Worm (Caenorhabditis elegans) whole organism, L2 larva: Measurements from ENCODE around the gene F13A7.14.

Source experiments
- F13H6.1 ChIP-seq: sonication (generic microtip); optimal IDR thresholded peaks from 2 replicates; lab custom pipeline; 2016; ENCODE audit warnings: missing genetic modification characterization, missing compliant biosample characterization
- Y55F3AM.14 ChIP-seq: fragments of 200-800 bp; sonication (Bioruptor generic); optimal IDR thresholded peaks from 2 replicates; lab custom pipeline; 2018; ENCODE audit warnings: mild to moderate bottlenecking, missing genetic modification characterization, missing compliant biosample characterization
- ZK546.5 ChIP-seq: sonication (generic microtip); optimal IDR thresholded peaks from 2 replicates; lab custom pipeline; 2017; ENCODE audit warnings: missing biosample characterization, missing genetic modification characterization
- ama-1 ChIP-seq: fragments of 150-350 bp; optimal IDR thresholded peaks from 2 replicates; lab custom pipeline; 2018; ENCODE audit warnings: inconsistent platforms
- blmp-1 ChIP-seq: sonication (generic microtip); optimal IDR thresholded peaks from 2 replicates; lab custom pipeline; 2017; ENCODE audit warnings: missing genetic modification characterization, mild to moderate bottlenecking, missing compliant biosample characterization, antibody characterized with exemption, moderate library complexity; ENCODE audit not compliant: insufficient read depth
- ceh-16 ChIP-seq: fragments of 150-350 bp; optimal IDR thresholded peaks from 2 replicates; lab custom pipeline; 2014; ENCODE audit warnings: missing biosample characterization, missing genetic modification characterization
- ceh-82 ChIP-seq: fragments of 150-350 bp; optimal IDR thresholded peaks from 2 replicates; lab custom pipeline; 2014; ENCODE audit warnings: missing biosample characterization, missing genetic modification characterization
- dmd-4 ChIP-seq: sonication (generic microtip); optimal IDR thresholded peaks from 2 replicates; lab custom pipeline; 2017; ENCODE audit warnings: missing biosample characterization, missing genetic modification characterization
- egl-27 ChIP-seq: sonication (generic microtip); optimal IDR thresholded peaks from 3 replicates; lab custom pipeline; 2017; ENCODE audit warnings: missing biosample characterization, missing genetic modification reagents, missing genetic modification characterization
- elt-1 ChIP-seq: fragments of 150-350 bp; optimal IDR thresholded peaks from 2 replicates; lab custom pipeline; 2014; ENCODE audit warnings: missing biosample characterization, missing genetic modification characterization
- elt-3 ChIP-seq: sonication (generic microtip); optimal IDR thresholded peaks from 2 replicates; lab custom pipeline; 2017; ENCODE audit warnings: missing biosample characterization, missing genetic modification characterization
- fos-1 ChIP-seq: fragments of 150-350 bp; optimal IDR thresholded peaks from 2 replicates; lab custom pipeline; 2014; ENCODE audit warnings: missing biosample characterization, missing genetic modification characterization
- lin-11 ChIP-seq: fragments of 150-350 bp; sonication (generic microtip); optimal IDR thresholded peaks from 2 replicates; lab custom pipeline; 2014; ENCODE audit warnings: missing biosample characterization, missing genetic modification characterization, inconsistent platforms, mixed read lengths
- lin-13 ChIP-seq: fragments of 150-350 bp; optimal IDR thresholded peaks from 2 replicates; lab custom pipeline; 2014; ENCODE audit warnings: missing biosample characterization, missing genetic modification reagents, missing genetic modification characterization
- lin-39 ChIP-seq: fragments of 150-350 bp; optimal IDR thresholded peaks from 2 replicates; lab custom pipeline; 2014; ENCODE audit warnings: missing biosample characterization, missing genetic modification reagents, missing genetic modification characterization
- lsy-2 ChIP-seq, 2 experiments: fragments of 150-350 bp in 1 of 2; sonication (generic microtip) in 1 of 2; optimal IDR thresholded peaks; 2 replicates each; lab custom pipeline; 2014 to 2017; ENCODE audit warnings: missing biosample characterization in 2 of 2, missing genetic modification characterization in 2 of 2
- mdl-1 ChIP-seq, 2 experiments: fragments of 150-350 bp in 1 of 2; sonication (generic microtip) in 1 of 2; optimal IDR thresholded peaks; 2 replicates each; lab custom pipeline; 2017; ENCODE audit warnings: missing biosample characterization in 2 of 2, missing genetic modification characterization in 2 of 2
- nhr-10 ChIP-seq: sonication (generic microtip); optimal IDR thresholded peaks from 2 replicates; lab custom pipeline; 2017; ENCODE audit warnings: missing biosample characterization, missing genetic modification characterization
- nhr-11 ChIP-seq: fragments of 150-350 bp; optimal IDR thresholded peaks from 2 replicates; lab custom pipeline; 2014; ENCODE audit warnings: missing biosample characterization, missing genetic modification characterization
- nhr-12 ChIP-seq: fragments of 150-350 bp; optimal IDR thresholded peaks from 2 replicates; lab custom pipeline; 2014; ENCODE audit warnings: missing biosample characterization, missing genetic modification characterization
- nhr-129 ChIP-seq: fragments of 150-350 bp; optimal IDR thresholded peaks from 2 replicates; lab custom pipeline; 2014; ENCODE audit warnings: missing biosample characterization, missing genetic modification characterization
- nhr-21 ChIP-seq: fragments of 150-350 bp; optimal IDR thresholded peaks from 2 replicates; lab custom pipeline; 2014; ENCODE audit warnings: missing biosample characterization, missing genetic modification characterization
- nhr-23 ChIP-seq: fragments of 150-350 bp; optimal IDR thresholded peaks from 2 replicates; lab custom pipeline; 2014; ENCODE audit warnings: missing biosample characterization, missing genetic modification reagents, missing genetic modification characterization
- nhr-237 ChIP-seq: fragments of 150-350 bp; optimal IDR thresholded peaks from 2 replicates; lab custom pipeline; 2014; ENCODE audit warnings: missing biosample characterization, missing genetic modification characterization
- nhr-25 ChIP-seq: fragments of 150-350 bp; sonication (generic microtip); optimal IDR thresholded peaks from 3 replicates; lab custom pipeline; 2014; ENCODE audit warnings: missing biosample characterization, missing genetic modification characterization
- nhr-6 ChIP-seq: fragments of 150-350 bp; optimal IDR thresholded peaks from 2 replicates; lab custom pipeline; 2014; ENCODE audit warnings: missing biosample characterization, missing genetic modification characterization
- nhr-77 ChIP-seq: fragments of 150-350 bp; optimal IDR thresholded peaks from 2 replicates; lab custom pipeline; 2014; ENCODE audit warnings: missing biosample characterization, missing genetic modification characterization
- skn-1 ChIP-seq: sonication (generic microtip); optimal IDR thresholded peaks from 2 replicates; lab custom pipeline; 2017; ENCODE audit warnings: missing biosample characterization, missing genetic modification characterization
- sma-3 ChIP-seq: sonication (generic microtip); optimal IDR thresholded peaks from 2 replicates; lab custom pipeline; 2016; ENCODE audit warnings: missing genetic modification reagents, missing genetic modification characterization, missing compliant biosample characterization
- sma-9 ChIP-seq, 2 experiments: fragments of 150-350 bp in 1 of 2; sonication (generic microtip) in 1 of 2; optimal IDR thresholded peaks; 2 replicates each; lab custom pipeline; 2014 to 2016; ENCODE audit warnings: missing genetic modification characterization in 2 of 2, mild to moderate bottlenecking in 1 of 2, missing biosample characterization in 1 of 2, missing compliant biosample characterization in 1 of 2, missing genetic modification reagents in 1 of 2, moderate library complexity in 1 of 2
- unc-39 ChIP-seq: fragments of 150-350 bp; optimal IDR thresholded peaks from 2 replicates; lab custom pipeline; 2014; ENCODE audit warnings: missing biosample characterization, missing genetic modification characterization
- zag-1 ChIP-seq: fragments of 150-350 bp; optimal IDR thresholded peaks from 2 replicates; lab custom pipeline; 2014; ENCODE audit warnings: missing biosample characterization, missing genetic modification characterization
- ztf-11 ChIP-seq: sonication (generic microtip); optimal IDR thresholded peaks from 2 replicates; lab custom pipeline; 2017; ENCODE audit warnings: missing biosample characterization, missing genetic modification characterization
- ztf-4 ChIP-seq: fragments of 150-350 bp; optimal IDR thresholded peaks from 2 replicates; lab custom pipeline; 2014; ENCODE audit warnings: missing biosample characterization, missing genetic modification characterization

Gene F13A7.14

DNA sequence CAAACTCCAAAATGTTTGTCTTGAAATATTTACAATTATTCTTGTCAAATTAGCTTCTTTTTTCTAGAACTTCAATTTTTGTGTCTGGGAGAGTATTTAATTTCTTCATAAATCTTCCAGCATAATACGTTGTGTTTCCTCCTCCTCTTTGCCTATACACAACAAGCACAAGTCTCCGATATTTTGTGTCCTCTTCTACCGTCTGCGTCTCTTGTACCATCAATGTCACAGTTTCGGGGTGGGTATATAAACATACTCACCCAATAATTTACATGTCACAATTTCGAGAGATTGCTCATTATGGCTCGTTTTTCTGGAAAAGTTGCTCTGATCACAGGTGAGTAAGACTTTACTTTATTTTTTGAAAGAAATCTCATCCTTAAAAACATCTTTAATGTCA lies 35.9 kb downstream of the F13A7.14 start, which contains the start of gene F26D2.15:
Gene F26D2.15 (plus strand): TSS at position 301 of the 400 bp plus-strand sequence.
- TF ChIP-seq ceh-16 (tag; lab: Kevin White, UChicago): no peak
- TF ChIP-seq lin-11 (tag; lab: Kevin White, UChicago): no peak
- TF ChIP-seq mdl-1 (tag; optimal IDR thresholded peaks at IDR 0.05; lab: Kevin White, UChicago): no peak
- TF ChIP-seq dmd-4 (tag; lab: Kevin White, UChicago): no peak
- no peak for TF ChIP-seq sma-3 (GFP tag; lab: Kevin White, UChicago)
- TF ChIP-seq ceh-82 (tag; lab: Kevin White, UChicago): no peak
- TF ChIP-seq skn-1 (tag; lab: Kevin White, UChicago): no peak
- no peak for TF ChIP-seq sma-9 (GFP tag; optimal IDR thresholded peaks at IDR 0.05; lab: Kevin White, UChicago)
- TF ChIP-seq sma-9 (tag; optimal IDR thresholded peaks at IDR 0.05; lab: Kevin White, UChicago): no peak
- no peak for TF ChIP-seq egl-27 (tag; lab: Kevin White, UChicago)
- no peak for TF ChIP-seq nhr-25 (tag; lab: Kevin White, UChicago)
- TF ChIP-seq nhr-10 (tag; lab: Kevin White, UChicago): no peak
- TF ChIP-seq Y55F3AM.14 (GFP tag; lab: Kevin White, UChicago): no peak
- no peak for TF ChIP-seq blmp-1 (tag; lab: Kevin White, UChicago)
- no peak for TF ChIP-seq nhr-6 (tag; lab: Kevin White, UChicago)
- TF ChIP-seq elt-3 (tag; lab: Kevin White, UChicago): no peak
- TF ChIP-seq F13H6.1: no peak
- no peak for TF ChIP-seq ama-1 (lab: Kevin White, UChicago)
- no peak for TF ChIP-seq nhr-129
- TF ChIP-seq zag-1 (tag; lab: Kevin White, UChicago): no peak
- no peak for TF ChIP-seq elt-1 (tag; lab: Kevin White, UChicago)

DNA sequence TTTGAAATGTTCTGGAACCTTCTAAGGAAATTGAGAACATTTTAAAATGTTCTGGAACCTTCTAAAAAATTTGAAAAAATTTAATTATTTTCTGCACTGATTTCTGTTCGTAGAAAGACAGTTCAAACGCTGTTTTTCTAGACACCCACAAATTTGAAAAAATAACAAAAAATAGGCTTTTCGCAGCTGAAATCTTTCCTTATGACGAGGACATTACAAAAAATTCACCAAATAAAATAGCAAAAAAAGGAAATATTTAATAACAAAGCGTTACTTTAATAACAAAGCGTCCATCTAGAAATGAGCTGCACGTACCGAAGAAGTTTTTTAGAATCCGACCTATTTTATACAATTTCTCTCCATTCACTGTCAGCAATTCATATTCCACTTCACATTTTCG lies 41.9 kb downstream of the F13A7.14 start, which contains the start of gene srh-141:
Gene srh-141 (plus strand): TSS at position 301 of the 400 bp plus-strand sequence.
- TF ChIP-seq sma-9 (GFP tag; optimal IDR thresholded peaks at IDR 0.05; lab: Kevin White, UChicago) (no peak), sma-9 (tag; optimal IDR thresholded peaks at IDR 0.05; lab: Kevin White, UChicago) (no peak), zag-1 (tag; lab: Kevin White, UChicago) (no peak), ceh-82 (tag; lab: Kevin White, UChicago) (no peak), elt-1 (tag; lab: Kevin White, UChicago) (no peak), unc-39 (tag; lab: Kevin White, UChicago) (no peak), elt-3 (tag; lab: Kevin White, UChicago) (no peak), F13H6.1 (no peak), fos-1 (tag; lab: Kevin White, UChicago) (no peak), lin-13 (GFP tag; lab: Kevin White, UChicago) (no peak), lsy-2 (tag; optimal IDR thresholded peaks at IDR 0.05; lab: Kevin White, UChicago) (no peak), nhr-21 (tag; lab: Kevin White, UChicago) (no peak), nhr-129 (no peak), lin-39 (tag; lab: Kevin White, UChicago) (no peak), dmd-4 (tag; lab: Kevin White, UChicago) (no peak), skn-1 (tag; lab: Kevin White, UChicago) (no peak), ztf-4 (tag; lab: Kevin White, UChicago) (no peak), nhr-237 (tag; lab: Kevin White, UChicago) (no peak), nhr-77 (tag; lab: Kevin White, UChicago) (no peak)

DNA sequence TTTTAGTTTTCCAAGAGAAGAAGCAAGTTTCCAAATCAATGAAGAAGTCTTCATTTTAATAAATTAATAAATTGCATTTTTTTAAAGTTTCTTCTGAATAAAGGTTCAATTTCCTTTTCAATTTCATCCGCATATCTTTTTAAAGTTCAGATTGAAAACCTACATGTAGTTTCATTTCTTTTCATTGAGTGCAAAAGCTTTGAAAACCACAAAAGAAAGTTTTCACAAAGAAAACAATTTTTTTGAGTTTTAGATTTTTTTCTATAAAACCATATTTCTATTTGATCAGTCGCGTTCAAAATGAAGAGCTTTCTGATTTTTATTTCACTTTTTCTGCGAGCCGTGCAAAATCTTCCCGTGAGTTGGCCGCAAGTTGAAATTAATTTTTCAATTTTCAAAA lies 44.0 kb downstream of the F13A7.14 start, which contains the start of gene T08G3.6:
Gene T08G3.6 (plus strand): TSS at position 301 of the 400 bp plus-strand sequence.
- no peak for TF ChIP-seq ama-1 (lab: Kevin White, UChicago)
- no peak for TF ChIP-seq F13H6.1
- no peak for TF ChIP-seq nhr-12 (tag; lab: Kevin White, UChicago)
- no peak for TF ChIP-seq ceh-16 (tag; lab: Kevin White, UChicago)
- TF ChIP-seq nhr-11 (tag; lab: Kevin White, UChicago): no peak
- no peak for TF ChIP-seq nhr-6 (tag; lab: Kevin White, UChicago)
- no peak for TF ChIP-seq elt-3 (tag; lab: Kevin White, UChicago)
- TF ChIP-seq ztf-11 (tag; lab: Kevin White, UChicago): no peak
- no peak for TF ChIP-seq nhr-25 (tag; lab: Kevin White, UChicago)
- no peak for TF ChIP-seq nhr-23 (tag; lab: Kevin White, UChicago)
- no peak for TF ChIP-seq sma-9 (GFP tag; optimal IDR thresholded peaks at IDR 0.05; lab: Kevin White, UChicago)
- TF ChIP-seq sma-9 (tag; optimal IDR thresholded peaks at IDR 0.05; lab: Kevin White, UChicago): no peak
- TF ChIP-seq fos-1 (tag; lab: Kevin White, UChicago): no peak
- no peak for TF ChIP-seq ZK546.5
- TF ChIP-seq nhr-237 (tag; lab: Kevin White, UChicago): no peak
